Fruit fly (Drosophila melanogaster) whole organism, embryonic: ENCODE results near the gene Jon99Fii.
A peak's percentile ranks its signal among the peaks of the same experiment; 100 is the strongest.

ENCODE experiments used
- Atf6 ChIP-seq: fragments of 200-800 bp; sonication (Bioruptor generic); IDR thresholded peaks from 2 replicates; pipeline ENCODE4 v1.3.6; 2022; ENCODE audit warnings: missing biosample characterization, missing genetic modification characterization
- BEAF-32 ChIP-seq: fragments of 200-800 bp; sonication (Bioruptor generic); optimal IDR thresholded peaks from 3 replicates; lab custom pipeline; 2017; ENCODE audit warnings: missing biosample characterization, missing genetic modification characterization, mild to moderate bottlenecking, moderate library complexity, missing genetic modification reagents
- BtbVII ChIP-seq: fragments of 200-800 bp; sonication (Bioruptor generic); optimal IDR thresholded peaks from 3 replicates; lab custom pipeline; 2017; ENCODE audit warnings: missing biosample characterization, mild to moderate bottlenecking, missing genetic modification characterization
- CG1024 ChIP-seq: fragments of 200-800 bp; sonication (Bioruptor generic); IDR thresholded peaks from 2 replicates; pipeline ENCODE4 v1.3.6; 2022; ENCODE audit warnings: missing biosample characterization, missing genetic modification characterization
- CG10654 ChIP-seq: fragments of 200-800 bp; sonication (Bioruptor generic); optimal IDR thresholded peaks from 2 replicates; lab custom pipeline; 2016; ENCODE audit warnings: missing biosample characterization, missing genetic modification characterization
- CG11398 ChIP-seq: fragments of 200-800 bp; sonication (Bioruptor generic); optimal IDR thresholded peaks from 2 replicates; lab custom pipeline; 2016; ENCODE audit warnings: missing biosample characterization, missing genetic modification characterization
- CG11723 ChIP-seq: fragments of 200-800 bp; sonication (Bioruptor generic); optimal IDR thresholded peaks from 2 replicates; lab custom pipeline; 2017; ENCODE audit warnings: missing biosample characterization, mild to moderate bottlenecking, missing genetic modification characterization
- CG12769 ChIP-seq: fragments of 200-800 bp; sonication (Bioruptor generic); optimal IDR thresholded peaks from 2 replicates; lab custom pipeline; 2019; ENCODE audit warnings: missing biosample characterization, mild to moderate bottlenecking, missing genetic modification characterization, moderate library complexity
- CG12942 ChIP-seq: fragments of 200-800 bp; sonication (Bioruptor generic); optimal IDR thresholded peaks from 3 replicates; lab custom pipeline; 2016; ENCODE audit warnings: missing biosample characterization, missing genetic modification characterization
- CG13287 ChIP-seq: fragments of 200-800 bp; sonication (Bioruptor generic); IDR thresholded peaks from 2 replicates; pipeline ENCODE4 v1.3.6; 2022; ENCODE audit warnings: missing biosample characterization, missing genetic modification characterization; ENCODE audit not compliant: partially characterized antibody
- CG15514 ChIP-seq: fragments of 200-800 bp; sonication (Bioruptor generic); optimal IDR thresholded peaks from 3 replicates; lab custom pipeline; 2017; ENCODE audit warnings: missing biosample characterization, missing genetic modification characterization, mild to moderate bottlenecking, moderate library complexity, missing genetic modification reagents
- CG15601 ChIP-seq: fragments of 200-800 bp; sonication (Bioruptor generic); optimal IDR thresholded peaks from 3 replicates; lab custom pipeline; 2019; ENCODE audit warnings: missing biosample characterization, mild to moderate bottlenecking, missing genetic modification characterization, moderate library complexity
- CG2889 ChIP-seq: fragments of 200-800 bp; sonication (Bioruptor generic); IDR thresholded peaks from 3 replicates; pipeline ENCODE4 v1.3.6; 2022; ENCODE audit warnings: missing biosample characterization, missing genetic modification characterization
- CG31388 ChIP-seq: fragments of 200-800 bp; sonication (Bioruptor generic); optimal IDR thresholded peaks from 2 replicates; lab custom pipeline; 2016; ENCODE audit warnings: missing biosample characterization, missing genetic modification characterization
- CG33213 ChIP-seq: fragments of 200-800 bp; sonication (Bioruptor generic); optimal IDR thresholded peaks from 3 replicates; lab custom pipeline; 2016; ENCODE audit warnings: missing biosample characterization, missing genetic modification characterization
- CG43689 ChIP-seq: fragments of 200-800 bp; sonication (Bioruptor generic); IDR thresholded peaks from 2 replicates; pipeline ENCODE4 v1.3.6; 2022; ENCODE audit warnings: missing biosample characterization, missing genetic modification characterization
- CG4424 ChIP-seq: fragments of 200-800 bp; sonication (Bioruptor generic); optimal IDR thresholded peaks from 3 replicates; lab custom pipeline; 2016; ENCODE audit warnings: missing biosample characterization, missing genetic modification characterization
- CG5953 ChIP-seq: fragments of 200-800 bp; sonication (Bioruptor generic); IDR thresholded peaks from 2 replicates; pipeline ENCODE4 v1.3.6; 2022; ENCODE audit warnings: missing biosample characterization, missing genetic modification characterization
- CG6813 ChIP-seq: fragments of 200-800 bp; sonication (Bioruptor generic); optimal IDR thresholded peaks from 2 replicates; lab custom pipeline; 2017; ENCODE audit warnings: missing biosample characterization, missing genetic modification characterization, mild to moderate bottlenecking, moderate library complexity, missing genetic modification reagents
- CG7963 ChIP-seq: fragments of 200-800 bp; sonication (Bioruptor generic); IDR thresholded peaks from 3 replicates; pipeline ENCODE4 v1.3.6; 2022; ENCODE audit warnings: missing biosample characterization, missing genetic modification characterization; ENCODE audit not compliant: partially characterized antibody
- CG8359 ChIP-seq: fragments of 200-800 bp; sonication (Bioruptor generic); optimal IDR thresholded peaks from 2 replicates; lab custom pipeline; 2017; ENCODE audit warnings: missing biosample characterization, mild to moderate bottlenecking, missing genetic modification characterization, borderline replicate concordance
- CG9437 ChIP-seq: fragments of 200-800 bp; sonication (Bioruptor generic); optimal IDR thresholded peaks from 2 replicates; lab custom pipeline; 2018; ENCODE audit warnings: missing biosample characterization, mild to moderate bottlenecking, missing genetic modification characterization
- CG9609 ChIP-seq: fragments of 200-800 bp; sonication (Bioruptor generic); optimal IDR thresholded peaks from 3 replicates; lab custom pipeline; 2016; ENCODE audit warnings: missing biosample characterization, missing genetic modification characterization
- CG9727 ChIP-seq: fragments of 200-800 bp; sonication (Bioruptor generic); optimal IDR thresholded peaks from 3 replicates; lab custom pipeline; 2017; ENCODE audit warnings: missing biosample characterization, mild to moderate bottlenecking, missing genetic modification characterization
- Ets65A ChIP-seq: fragments of 200-800 bp; sonication (Bioruptor generic); peaks from one replicate; lab custom pipeline; 2016; ENCODE audit warnings: missing biosample characterization, missing genetic modification characterization
- Gug ChIP-seq: fragments of 200-800 bp; sonication (Bioruptor generic); IDR thresholded peaks from 4 replicates; pipeline ENCODE4 v1.3.6; 2022; ENCODE audit warnings: missing biosample characterization, missing genetic modification characterization
- HHEX ChIP-seq: fragments of 200-800 bp; sonication (Bioruptor generic); optimal IDR thresholded peaks from 3 replicates; lab custom pipeline; 2017; ENCODE audit warnings: missing biosample characterization, mild to moderate bottlenecking, missing genetic modification characterization, missing genetic modification reagents
- Hr78 ChIP-seq, 2 experiments: fragments of 200-800 bp in 1 of 2; fragments of >200 bp in 1 of 2; sonication (Bioruptor generic) in 1 of 2; optimal IDR thresholded peaks; 2 replicates each; lab custom pipeline; 2017 to 2019; ENCODE audit warnings: missing biosample characterization in 2 of 2, missing genetic modification characterization in 2 of 2, mild to moderate bottlenecking in 1 of 2, moderate library complexity in 1 of 2
- Lhr ChIP-seq: fragments of 200-800 bp; sonication (Bioruptor generic); optimal IDR thresholded peaks from 3 replicates; lab custom pipeline; 2017; ENCODE audit warnings: mild to moderate bottlenecking, missing biosample characterization, missing genetic modification reagents, missing genetic modification characterization
- NK7.1 ChIP-seq: fragments of 200-800 bp; sonication (Bioruptor generic); optimal IDR thresholded peaks from 3 replicates; lab custom pipeline; 2016; ENCODE audit warnings: missing biosample characterization, missing genetic modification characterization
- Neu2 ChIP-seq: fragments of 200-800 bp; sonication (Bioruptor generic); optimal IDR thresholded peaks from 3 replicates; lab custom pipeline; 2016; ENCODE audit warnings: missing biosample characterization, missing genetic modification characterization, borderline replicate concordance
- Side ChIP-seq: fragments of 200-800 bp; sonication (Bioruptor generic); optimal IDR thresholded peaks from 2 replicates; lab custom pipeline; 2016; ENCODE audit warnings: missing biosample characterization, missing genetic modification characterization
- Ssrp ChIP-seq: fragments of 200-800 bp; sonication (Bioruptor generic); optimal IDR thresholded peaks from 2 replicates; lab custom pipeline; 2018; ENCODE audit warnings: missing biosample characterization, mild to moderate bottlenecking, missing genetic modification characterization, moderate library complexity
- cas ChIP-seq: fragments of 200-800 bp; sonication (Bioruptor generic); IDR thresholded peaks from 2 replicates; pipeline ENCODE4 v1.3.6; 2022; ENCODE audit warnings: missing biosample characterization, missing genetic modification characterization
- crp ChIP-seq, 2 experiments: fragments of 200-800 bp; sonication (Bioruptor generic); optimal IDR thresholded peaks; 2 replicates in 1 of 2; 3 replicates in 1 of 2; lab custom pipeline; 2017; ENCODE audit warnings: missing biosample characterization in 2 of 2, missing genetic modification characterization in 2 of 2, mild to moderate bottlenecking in 1 of 2, moderate library complexity in 1 of 2
- cwo ChIP-seq: fragments of 200-800 bp; sonication (Bioruptor generic); optimal IDR thresholded peaks from 3 replicates; lab custom pipeline; 2017; ENCODE audit warnings: missing biosample characterization, missing genetic modification characterization, mild to moderate bottlenecking, moderate library complexity, missing genetic modification reagents
- dati ChIP-seq: fragments of 200-800 bp; sonication (Bioruptor generic); IDR thresholded peaks from 2 replicates; pipeline ENCODE4 v1.3.6; 2022; ENCODE audit warnings: missing biosample characterization, missing genetic modification characterization
- disco-r ChIP-seq: fragments of 200-800 bp; sonication (Bioruptor generic); optimal IDR thresholded peaks from 2 replicates; lab custom pipeline; 2016; ENCODE audit warnings: missing biosample characterization, missing genetic modification characterization
- esg ChIP-seq: fragments of 200-800 bp; sonication (Bioruptor generic); conservative IDR thresholded peaks from 2 replicates; pipeline ENCODE4 v1.3.6; 2022; ENCODE audit warnings: missing biosample characterization, missing genetic modification characterization
- fu2 ChIP-seq: fragments of 200-800 bp; sonication (Bioruptor generic); optimal IDR thresholded peaks from 2 replicates; lab custom pipeline; 2016; ENCODE audit warnings: missing biosample characterization, missing genetic modification characterization
- nau ChIP-seq: fragments of 200-800 bp; sonication (Bioruptor generic); optimal IDR thresholded peaks from 3 replicates; lab custom pipeline; 2017; ENCODE audit warnings: missing biosample characterization, mild to moderate bottlenecking, missing genetic modification characterization, missing genetic modification reagents
- oc ChIP-seq: fragments of 200-800 bp; sonication (Bioruptor generic); optimal IDR thresholded peaks from 2 replicates; lab custom pipeline; 2018; ENCODE audit warnings: missing biosample characterization, mild to moderate bottlenecking, missing genetic modification characterization, moderate library complexity
- pzg ChIP-seq: fragments of 200-800 bp; sonication (Bioruptor generic); optimal IDR thresholded peaks from 3 replicates; lab custom pipeline; 2018; ENCODE audit warnings: missing biosample characterization, mild to moderate bottlenecking, missing genetic modification characterization, moderate library complexity
- sc ChIP-seq, 3 experiments: fragments of >200 bp in 2 of 3; fragments of 200-800 bp in 1 of 3; sonication (Bioruptor generic) in 1 of 3; optimal IDR thresholded peaks; 2 replicates in 2 of 3; 3 replicates in 1 of 3; lab custom pipeline; 2017; ENCODE audit warnings: mild to moderate bottlenecking in 1 of 3, missing biosample characterization in 1 of 3, missing genetic modification characterization in 1 of 3, missing genetic modification reagents in 1 of 3
- sd ChIP-seq: fragments of 200-800 bp; sonication (Bioruptor generic); optimal IDR thresholded peaks from 3 replicates; lab custom pipeline; 2018; ENCODE audit warnings: missing biosample characterization, mild to moderate bottlenecking, missing genetic modification characterization, moderate library complexity
- sqz ChIP-seq: fragments of 200-800 bp; sonication (Bioruptor generic); optimal IDR thresholded peaks from 3 replicates; lab custom pipeline; 2018; ENCODE audit warnings: missing biosample characterization, mild to moderate bottlenecking, missing genetic modification characterization
- z ChIP-seq: fragments of 200-800 bp; sonication (Bioruptor generic); IDR thresholded peaks from 3 replicates; pipeline ENCODE4 v1.3.6; 2022; ENCODE audit warnings: missing biosample characterization, missing genetic modification characterization

Jon99Fii gene

dm6 chr3R:30496103-30496858 lies 8.6 kb upstream of the Jon99Fii start, which contains the start of gene PH4alphaMP (continued):
- TF ChIP-seq Gug (GFP tag; lab: Robert Waterston, UW) (no peak), CG11398 (no peak), Atf6 (GFP tag; lab: Robert Waterston, UW) (no peak), Side (GFP tag; lab: Kevin White, UChicago) (no peak), z (GFP tag; lab: Robert Waterston, UW) (peak; percentile 93), oc (tag; lab: Kevin White, UChicago) (peak; percentile 55), Ssrp (tag; lab: Kevin White, UChicago) (no peak), CG9437 (no peak), CG12769 (peak; percentile 14), disco-r (GFP tag; lab: Kevin White, UChicago) (no peak), Hr78 (GFP tag; optimal IDR thresholded peaks at IDR 0.05; lab: Kevin White, UChicago) (peak in 1 of 2 experiments; percentile 31), NK7.1 (no peak), crp (GFP tag; optimal IDR thresholded peaks at IDR 0.05; lab: Kevin White, UChicago) (no peak)
- TF ChIP-seq, all 482 proteins: peak for 7

dm6 chr3R:30489797-30490196 lies 2.1 kb upstream of the Jon99Fii start, which contains the start of gene PH4alphaSG2:
TSS of gene PH4alphaSG2 (plus strand) at chr3R:30490074.
- TF ChIP-seq CG15514 (GFP tag; lab: Kevin White, UChicago) (peak; percentile 29), CG33213 (GFP tag; lab: Kevin White, UChicago) (no peak), BtbVII (GFP tag; lab: Kevin White, UChicago) (no peak), Lhr (no peak), CG1024 (GFP tag; lab: Robert Waterston, UW) (no peak), BEAF-32 (GFP tag; lab: Kevin White, UChicago) (no peak), cwo (GFP tag; lab: Kevin White, UChicago) (peak; percentile 1), CG31388 (GFP tag; lab: Kevin White, UChicago) (no peak), fu2 (GFP tag; lab: Kevin White, UChicago) (no peak), CG10654 (GFP tag; lab: Kevin White, UChicago) (no peak), sqz (GFP tag; lab: Kevin White, UChicago) (no peak), CG11723 (GFP tag; lab: Kevin White, UChicago) (no peak), sd (tag; lab: Kevin White, UChicago) (no peak), CG4424 (no peak), sc (optimal IDR thresholded peaks at IDR 0.05; lab: Kevin White, UChicago) (no peak), sc (GFP tag; optimal IDR thresholded peaks at IDR 0.05; lab: Kevin White, UChicago) (no peak), CG8359 (GFP tag; lab: Kevin White, UChicago) (no peak), CG9609 (GFP tag; lab: Kevin White, UChicago) (no peak), HHEX (GFP tag; lab: Kevin White, UChicago) (peak; percentile 5), cas (GFP tag; lab: Robert Waterston, UW) (no peak), CG2889 (GFP tag; lab: Robert Waterston, UW) (no peak), pzg (GFP tag; lab: Kevin White, UChicago) (no peak), CG9727 (GFP tag; lab: Kevin White, UChicago) (no peak), CG5953 (GFP tag; lab: Robert Waterston, UW) (no peak), Neu2 (GFP tag; lab: Kevin White, UChicago) (no peak), CG6813 (GFP tag; lab: Kevin White, UChicago) (peak; percentile 48), Ets65A (GFP tag; lab: Kevin White, UChicago) (no peak), CG43689 (no peak), CG13287 (GFP tag; lab: Robert Waterston, UW) (no peak), nau (GFP tag; lab: Kevin White, UChicago) (no peak), dati (no peak), CG7963 (GFP tag; lab: Robert Waterston, UW) (no peak), CG15601 (peak; percentile 44), CG12942 (GFP tag; lab: Kevin White, UChicago) (no peak), Gug (GFP tag; lab: Robert Waterston, UW) (no peak), esg (no peak)
